Worm (Caenorhabditis elegans) whole organism, early embryonic: ENCODE results near the gene K01D12.5.

Experiments used
- B0310.2 ChIP-seq: sonication (generic microtip); optimal IDR thresholded peaks from 2 replicates; lab custom pipeline; 2016; ENCODE audit warnings: mild to moderate bottlenecking, missing genetic modification characterization, missing compliant biosample characterization
- F13C5.2 ChIP-seq: sonication (generic microtip); optimal IDR thresholded peaks from 2 replicates; lab custom pipeline; 2017; ENCODE audit warnings: mild to moderate bottlenecking, missing genetic modification characterization, inconsistent platforms, missing compliant biosample characterization
- aly-1 ChIP-seq: sonication (generic microtip); optimal IDR thresholded peaks from 2 replicates; lab custom pipeline; 2016; ENCODE audit warnings: missing genetic modification characterization, missing compliant biosample characterization
- ama-1 ChIP-seq: fragments of 150-350 bp; optimal IDR thresholded peaks from 2 replicates; lab custom pipeline; 2014
- ceh-13 ChIP-seq: fragments of 200-800 bp; sonication (Bioruptor generic); optimal IDR thresholded peaks from 2 replicates; lab custom pipeline; 2018; ENCODE audit warnings: mild to moderate bottlenecking, missing genetic modification characterization, missing compliant biosample characterization
- ceh-36 ChIP-seq: sonication (generic microtip); optimal IDR thresholded peaks from 2 replicates; lab custom pipeline; 2016; ENCODE audit warnings: missing genetic modification characterization, inconsistent platforms, missing compliant biosample characterization
- ets-7 ChIP-seq: sonication (generic microtip); optimal IDR thresholded peaks from 2 replicates; lab custom pipeline; 2016; ENCODE audit warnings: missing genotype, missing genetic modification characterization, missing compliant biosample characterization
- flt-1 ChIP-seq: fragments of 200-800 bp; sonication (Bioruptor generic); IDR thresholded peaks from 2 replicates; pipeline ENCODE4 v1.3.6; 2022; ENCODE audit warnings: missing genetic modification characterization, missing compliant biosample characterization
- hmbx-1 ChIP-seq: sonication (generic microtip); optimal IDR thresholded peaks from 2 replicates; lab custom pipeline; 2016; ENCODE audit warnings: mild to moderate bottlenecking, missing genetic modification characterization, missing compliant biosample characterization
- hmg-4 ChIP-seq: fragments of 200-800 bp; sonication (Bioruptor generic); optimal IDR thresholded peaks from 2 replicates; lab custom pipeline; 2018; ENCODE audit warnings: mild to moderate bottlenecking, missing genetic modification characterization, missing compliant biosample characterization
- hnd-1 ChIP-seq: sonication (generic microtip); optimal IDR thresholded peaks from 2 replicates; lab custom pipeline; 2016; ENCODE audit warnings: missing genetic modification characterization, missing compliant biosample characterization
- pes-1 ChIP-seq: fragments of 200-800 bp; sonication (Bioruptor generic); IDR thresholded peaks from 2 replicates; pipeline ENCODE4 v1.3.6; 2022; ENCODE audit warnings: missing genetic modification reagents, missing genetic modification characterization, missing compliant biosample characterization
- scrt-1 ChIP-seq: fragments of 200-800 bp; sonication (Bioruptor generic); IDR thresholded peaks from 2 replicates; pipeline ENCODE4 v1.3.6; 2022; ENCODE audit warnings: missing genetic modification characterization, missing compliant biosample characterization
- sea-1 ChIP-seq: fragments of 200-800 bp; sonication (Bioruptor generic); conservative IDR thresholded peaks from 2 replicates; pipeline ENCODE4 v1.3.6; 2022; ENCODE audit warnings: missing genetic modification characterization, missing compliant biosample characterization
- tbx-11 ChIP-seq: fragments of 200-800 bp; sonication (Bioruptor generic); IDR thresholded peaks from 2 replicates; pipeline ENCODE4 v1.3.6; 2022; ENCODE audit warnings: missing genetic modification characterization, missing compliant biosample characterization
- tbx-37 ChIP-seq: fragments of 200-800 bp; sonication (Bioruptor generic); conservative IDR thresholded peaks from 2 replicates; pipeline ENCODE4 v1.3.6; 2022; ENCODE audit warnings: missing genetic modification reagents, missing genetic modification characterization, missing compliant biosample characterization
- tra-4 ChIP-seq: sonication (generic microtip); optimal IDR thresholded peaks from 2 replicates; lab custom pipeline; 2017; ENCODE audit warnings: missing genetic modification characterization, missing compliant biosample characterization

K01D12.5 gene

DNA sequence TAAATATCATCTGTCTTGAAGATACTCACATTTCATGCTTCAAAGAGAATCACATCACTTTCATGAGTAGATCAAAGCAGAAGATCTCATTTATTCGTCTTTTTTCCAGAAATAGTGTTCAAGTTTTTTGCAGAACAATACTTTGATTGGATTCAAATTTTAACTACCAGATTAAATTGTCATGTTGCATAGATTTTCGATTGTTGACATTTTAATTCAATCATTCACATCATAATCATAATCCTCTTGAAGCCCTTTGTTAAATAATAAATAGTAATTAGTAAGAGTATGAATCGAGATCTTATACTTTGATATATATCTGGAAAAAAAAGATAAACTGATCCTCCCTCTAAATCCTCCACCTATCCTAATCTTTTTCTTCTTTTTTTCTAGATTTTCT lies 30.2 kb downstream of the K01D12.5 start:
- TF ChIP-seq ets-7 (tag; lab: Kevin White, UChicago) (no peak), tbx-37 (GFP tag; lab: Robert Waterston, UW) (no peak), tra-4 (tag; lab: Kevin White, UChicago) (no peak), ceh-36 (tag; lab: Kevin White, UChicago) (no peak), scrt-1 (GFP tag; lab: Robert Waterston, UW) (no peak)

DNA sequence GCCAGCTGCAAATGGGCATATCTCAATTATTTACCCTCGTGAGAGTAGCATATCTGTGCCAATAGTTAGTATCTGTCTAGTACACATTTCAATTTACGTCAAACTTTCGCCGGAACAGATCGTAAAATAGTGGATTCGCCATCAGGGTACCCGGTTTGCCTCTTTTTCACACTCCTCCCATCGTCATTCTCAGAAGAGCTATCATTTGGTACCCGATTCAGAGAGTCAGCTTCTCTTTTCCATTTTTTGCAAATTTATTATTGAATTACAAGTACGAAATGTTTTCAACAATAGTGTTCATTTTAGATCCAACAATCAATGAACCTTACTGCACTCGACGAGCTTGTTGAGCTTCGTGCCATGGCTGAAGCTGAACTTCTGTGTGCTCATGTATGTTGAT lies 31.4 kb downstream of the K01D12.5 start, which contains the start of gene C54D10.5:
TSS of gene C54D10.5 (plus strand) at position 301 of the 400 bp plus-strand sequence.
- TF ChIP-seq ets-7 (tag; lab: Kevin White, UChicago) (no peak), flt-1 (no peak), tra-4 (tag; lab: Kevin White, UChicago) (no peak), B0310.2 (tag; lab: Kevin White, UChicago) (no peak), tbx-37 (GFP tag; lab: Robert Waterston, UW) (no peak), hmg-4 (GFP tag; lab: Kevin White, UChicago) (no peak), sea-1 (GFP tag; lab: Robert Waterston, UW) (no peak), tbx-11 (GFP tag; lab: Robert Waterston, UW) (no peak), hmbx-1 (tag; lab: Kevin White, UChicago) (no peak), aly-1 (no peak), ceh-36 (tag; lab: Kevin White, UChicago) (no peak), pes-1 (no peak), hnd-1 (no peak), F13C5.2 (tag; lab: Kevin White, UChicago) (no peak), scrt-1 (GFP tag; lab: Robert Waterston, UW) (no peak), ceh-13 (GFP tag; lab: Kevin White, UChicago) (no peak)

DNA sequence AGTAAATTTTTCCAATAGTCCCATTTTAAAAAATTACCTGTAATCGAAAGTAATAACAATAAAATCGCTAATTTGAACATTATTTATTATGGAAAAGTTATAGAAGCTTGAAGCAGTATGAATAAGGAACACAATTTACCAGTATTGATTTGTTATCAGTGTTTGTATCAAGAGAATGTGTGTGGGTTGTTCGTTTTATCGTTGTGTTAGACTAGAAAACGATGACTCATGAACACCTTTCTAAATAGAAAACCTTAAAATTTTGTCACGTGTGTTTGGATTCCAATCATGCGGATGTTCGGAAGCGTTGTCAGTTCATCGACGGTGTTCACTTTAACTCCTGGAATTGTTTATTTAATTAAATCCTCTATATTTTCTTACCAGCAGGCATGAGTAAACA lies 34.5 kb downstream of the K01D12.5 start, which contains the start of gene C54D10.13:
TSS of gene C54D10.13 (minus strand) at position 179 of the 400 bp plus-strand sequence.
- no peak for TF ChIP-seq hmbx-1 (tag; lab: Kevin White, UChicago)
- TF ChIP-seq flt-1, result no peak
- no peak for TF ChIP-seq pes-1
- TF ChIP-seq ceh-13 (GFP tag; lab: Kevin White, UChicago), result no peak
- no peak for TF ChIP-seq ceh-36 (tag; lab: Kevin White, UChicago)
- TF ChIP-seq tra-4 (tag; lab: Kevin White, UChicago), result no peak
- no peak for TF ChIP-seq ets-7 (tag; lab: Kevin White, UChicago)
- no peak for TF ChIP-seq tbx-11 (GFP tag; lab: Robert Waterston, UW)
- no peak for TF ChIP-seq ama-1
- TF ChIP-seq tbx-37 (GFP tag; lab: Robert Waterston, UW), result no peak
- no peak for TF ChIP-seq scrt-1 (GFP tag; lab: Robert Waterston, UW)
- no peak for TF ChIP-seq B0310.2 (tag; lab: Kevin White, UChicago)
- TF ChIP-seq aly-1, result no peak
- TF ChIP-seq hmg-4 (GFP tag; lab: Kevin White, UChicago), result no peak
- no peak for TF ChIP-seq sea-1 (GFP tag; lab: Robert Waterston, UW)
- TF ChIP-seq F13C5.2 (tag; lab: Kevin White, UChicago), result no peak
- TF ChIP-seq hnd-1, result no peak

DNA sequence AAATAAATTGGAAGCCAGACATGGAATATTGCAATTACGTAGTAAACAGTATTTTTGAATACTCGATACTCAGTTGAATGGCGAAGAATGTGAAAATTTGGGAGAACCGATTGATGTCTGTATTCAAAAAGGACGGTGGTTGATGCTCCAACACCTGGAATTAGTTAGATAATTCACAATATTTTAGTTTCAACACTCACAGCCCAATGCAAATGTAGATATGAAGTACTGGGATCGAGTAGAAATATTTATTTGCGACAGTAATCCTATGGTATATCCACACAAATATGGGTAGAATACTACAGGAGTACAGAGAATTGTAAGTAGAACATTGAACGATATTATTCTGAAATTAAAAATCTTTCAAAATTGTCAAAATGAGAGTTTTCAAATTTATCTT lies 35.5 kb downstream of the K01D12.5 start:
- TF ChIP-seq sea-1 (GFP tag; lab: Robert Waterston, UW), result no peak
- TF ChIP-seq ama-1, result no peak
- no peak for TF ChIP-seq hmg-4 (GFP tag; lab: Kevin White, UChicago)
- TF ChIP-seq hmbx-1 (tag; lab: Kevin White, UChicago), result no peak
- TF ChIP-seq ceh-36 (tag; lab: Kevin White, UChicago), result no peak
- no peak for TF ChIP-seq ceh-13 (GFP tag; lab: Kevin White, UChicago)
- no peak for TF ChIP-seq pes-1
- no peak for TF ChIP-seq scrt-1 (GFP tag; lab: Robert Waterston, UW)
- TF ChIP-seq F13C5.2 (tag; lab: Kevin White, UChicago), result no peak

DNA sequence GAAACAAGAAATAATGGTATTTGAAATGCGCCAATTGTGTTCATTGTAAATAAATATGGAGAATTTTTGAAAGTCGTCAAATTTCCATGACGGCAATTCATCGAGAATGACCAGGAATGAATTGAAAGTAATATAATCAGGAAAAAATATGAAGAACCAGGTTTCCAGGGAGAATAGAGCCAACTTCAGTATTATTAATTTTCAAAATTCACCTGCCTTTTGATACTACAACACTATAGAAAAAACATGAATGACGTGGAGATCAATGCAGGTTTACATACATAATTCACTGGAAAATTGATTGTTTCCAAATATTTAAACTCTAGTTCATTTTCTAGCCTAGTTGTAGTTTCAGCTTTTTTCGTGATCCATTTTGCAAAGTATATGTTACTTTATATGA lies 36.1 kb downstream of the K01D12.5 start, which contains the start of gene srh-25:
TSS of gene srh-25 (minus strand) at position 101 of the 400 bp plus-strand sequence.
- TF ChIP-seq scrt-1 (GFP tag; lab: Robert Waterston, UW) (no peak), flt-1 (no peak), ceh-13 (GFP tag; lab: Kevin White, UChicago) (no peak), hmg-4 (GFP tag; lab: Kevin White, UChicago) (no peak), pes-1 (no peak), tra-4 (tag; lab: Kevin White, UChicago) (no peak)

DNA sequence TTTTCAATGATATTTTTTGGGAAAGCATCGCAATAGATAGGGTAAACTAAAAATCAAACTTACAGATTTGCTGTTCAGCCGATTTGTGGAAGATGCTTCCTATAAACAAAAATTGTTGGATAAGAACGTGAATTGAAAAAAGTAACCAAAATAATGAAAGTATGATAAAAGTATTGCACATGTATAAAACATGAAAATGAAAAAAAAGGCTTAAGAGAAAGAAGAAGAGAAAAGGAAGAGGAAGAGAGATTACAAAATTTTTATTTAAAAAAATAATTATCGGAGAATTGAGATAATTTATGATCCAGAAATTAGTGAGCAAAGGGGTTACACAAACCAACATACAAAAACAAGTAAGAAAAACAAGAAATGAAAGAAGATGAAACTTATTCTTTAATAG lies 43.8 kb downstream of the K01D12.5 start, which contains the start of gene pals-37:
TSS of gene pals-37 (minus strand) at position 101 of the 400 bp plus-strand sequence.
- TF ChIP-seq F13C5.2 (tag; lab: Kevin White, UChicago), result no peak
- no peak for TF ChIP-seq ceh-36 (tag; lab: Kevin White, UChicago)
- no peak for TF ChIP-seq aly-1
- no peak for TF ChIP-seq ets-7 (tag; lab: Kevin White, UChicago)
- no peak for TF ChIP-seq hnd-1
- TF ChIP-seq tbx-37 (GFP tag; lab: Robert Waterston, UW), result no peak
- no peak for TF ChIP-seq sea-1 (GFP tag; lab: Robert Waterston, UW)
- TF ChIP-seq flt-1, result no peak
- TF ChIP-seq scrt-1 (GFP tag; lab: Robert Waterston, UW), result no peak
- no peak for TF ChIP-seq hmbx-1 (tag; lab: Kevin White, UChicago)
- TF ChIP-seq hmg-4 (GFP tag; lab: Kevin White, UChicago), result no peak
- TF ChIP-seq tra-4 (tag; lab: Kevin White, UChicago), result no peak
- no peak for TF ChIP-seq ceh-13 (GFP tag; lab: Kevin White, UChicago)
- TF ChIP-seq B0310.2 (tag; lab: Kevin White, UChicago), result no peak
- no peak for TF ChIP-seq tbx-11 (GFP tag; lab: Robert Waterston, UW)
- TF ChIP-seq ama-1, result no peak

DNA sequence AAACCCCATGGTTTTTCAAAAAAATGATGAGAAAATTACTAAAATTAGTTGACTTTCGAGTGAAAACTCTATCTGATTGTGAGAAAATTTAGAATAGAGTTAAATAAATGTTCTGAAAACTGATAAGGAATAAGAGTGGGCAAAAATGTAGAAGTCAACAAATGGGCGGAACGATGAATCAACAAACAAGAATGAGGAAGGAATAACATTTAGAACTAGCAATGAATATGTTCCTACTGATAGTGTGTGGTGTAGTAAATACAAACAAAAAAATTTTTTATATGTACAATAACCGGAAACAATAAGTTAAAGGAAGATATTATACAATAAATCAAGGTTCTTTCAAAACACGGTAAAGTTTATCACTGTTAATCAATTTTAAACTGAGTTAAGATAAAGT lies 46.1 kb downstream of the K01D12.5 start, which contains the start of gene pals-39:
TSS of gene pals-39 (minus strand) at position 101 of the 400 bp plus-strand sequence.
- TF ChIP-seq flt-1 (no peak), hmbx-1 (tag; lab: Kevin White, UChicago) (no peak), pes-1 (no peak), tbx-11 (GFP tag; lab: Robert Waterston, UW) (no peak), tra-4 (tag; lab: Kevin White, UChicago) (no peak), ama-1 (no peak), hmg-4 (GFP tag; lab: Kevin White, UChicago) (no peak), ceh-13 (GFP tag; lab: Kevin White, UChicago) (no peak), aly-1 (no peak)
